3 fruit fly cellular contexts compared by ENCODE assay signal in genomic region chrX:3948889-3949288, dm6.
TF ChIP-seq lines count a peak whose summit lies in the region.

Vap33 (plus strand) TSS chrX:3948975.

- TF ChIP-seq CTCF in whole organism, embryonic (GFP tag; optimal IDR thresholded peaks at IDR 0.05; lab: Kevin White, UChicago) = no peak

TF ChIP-seq in whole organism, embryonic, 481 proteins besides CTCF, POLR2A, EP300 and RAD21 (continues in another document):
- TF ChIP-seq stc (GFP tag; IDR thresholded peaks at IDR 0.05; lab: Robert Waterston, UW) (no peak), nerfin-2 (GFP tag; IDR thresholded peaks at IDR 0.05; lab: Robert Waterston, UW; ENCODE audit: partially characterized antibody) (peak; percentile 86), amos (GFP tag; IDR thresholded peaks at IDR 0.05; lab: Robert Waterston, UW; ENCODE audit: partially characterized antibody) (peak; percentile 91), CG1024 (GFP tag; IDR thresholded peaks at IDR 0.05; lab: Robert Waterston, UW) (no peak), CG7745 (tag; optimal IDR thresholded peaks at IDR 0.05; lab: Kevin White, UChicago) (no peak), tin (GFP tag; optimal IDR thresholded peaks at IDR 0.05; lab: Kevin White, UChicago) (no peak), Dref (GFP tag; IDR thresholded peaks at IDR 0.05; lab: Robert Waterston, UW) (peak; percentile 73), Dll (GFP tag; IDR thresholded peaks at IDR 0.05; lab: Robert Waterston, UW; ENCODE audit: partially characterized antibody) (peak; percentile 92), CG14860 (GFP tag; IDR thresholded peaks at IDR 0.05; lab: Robert Waterston, UW; ENCODE audit: partially characterized antibody) (peak; percentile 87), Awh (GFP tag; IDR thresholded peaks at IDR 0.05; lab: Robert Waterston, UW) (no peak), Scr (GFP tag; IDR thresholded peaks at IDR 0.05; lab: Robert Waterston, UW; ENCODE audit: partially characterized antibody) (peak; percentile 94), Bgb (GFP tag; IDR thresholded peaks at IDR 0.05; lab: Robert Waterston, UW; ENCODE audit: partially characterized antibody) (peak; percentile 90), CG9609 (GFP tag; optimal IDR thresholded peaks at IDR 0.05; lab: Kevin White, UChicago) (no peak), CG17612 (GFP tag; IDR thresholded peaks at IDR 0.05; lab: Robert Waterston, UW) (no peak), fd3F (GFP tag; optimal IDR thresholded peaks at IDR 0.05; lab: Kevin White, UChicago) (no peak), bsh (GFP tag; optimal IDR thresholded peaks at IDR 0.05; lab: Kevin White, UChicago) (peak in 1 of 2 experiments; percentile 11), CG2875 (GFP tag; optimal IDR thresholded peaks at IDR 0.05; lab: Kevin White, UChicago) (no peak), Meics (GFP tag; optimal IDR thresholded peaks at IDR 0.05; lab: Kevin White, UChicago) (no peak), zen2 (GFP tag; IDR thresholded peaks at IDR 0.05; lab: Robert Waterston, UW; ENCODE audit: partially characterized antibody) (peak; percentile 86; the same call in 2 of the 3 replicates), HLH54F (GFP tag; optimal IDR thresholded peaks at IDR 0.05; lab: Kevin White, UChicago) (no peak), YL-1 (GFP tag; optimal IDR thresholded peaks at IDR 0.05; lab: Kevin White, UChicago) (peak; percentile 2), vnd (GFP tag; IDR thresholded peaks at IDR 0.05; lab: Robert Waterston, UW; ENCODE audit: partially characterized antibody) (peak; percentile 91), CG7372 (GFP tag; IDR thresholded peaks at IDR 0.05; lab: Robert Waterston, UW) (no peak), caup (GFP tag; optimal IDR thresholded peaks at IDR 0.05; lab: Kevin White, UChicago; ENCODE audit: severe bottlenecking) (no peak), sna (GFP tag; IDR thresholded peaks at IDR 0.05; lab: Robert Waterston, UW; ENCODE audit: partially characterized antibody) (peak; percentile 87), CG16815 (GFP tag; optimal IDR thresholded peaks at IDR 0.05; lab: Kevin White, UChicago) (no peak), CG4617 (GFP tag; optimal IDR thresholded peaks at IDR 0.05; lab: Kevin White, UChicago; ENCODE audit: borderline replicate concordance) (peak; percentile 78), BEAF-32 (GFP tag; optimal IDR thresholded peaks at IDR 0.05; lab: Kevin White, UChicago) (peak; percentile 78)

TF ChIP-seq in whole organism, prepupa, 60 proteins besides CTCF, POLR2A, EP300 and RAD21:
- TF ChIP-seq CG6276 (GFP tag; optimal IDR thresholded peaks at IDR 0.05; lab: Kevin White, UChicago) = peak; percentile 7
- no peak for TF ChIP-seq CG11762 (GFP tag; optimal IDR thresholded peaks at IDR 0.05; lab: Kevin White, UChicago; ENCODE audit: insufficient read depth)
- no peak for TF ChIP-seq Hr38 (GFP tag; optimal IDR thresholded peaks at IDR 0.05; lab: Kevin White, UChicago)
- peak; percentile 39 to 48 for TF ChIP-seq ss (GFP tag; optimal IDR thresholded peaks at IDR 0.05; lab: Kevin White, UChicago)
- TF ChIP-seq CG15336 (GFP tag; IDR thresholded peaks at IDR 0.05; lab: Robert Waterston, UW) = no peak; the same call in 1 of the 2 replicates
- no peak for TF ChIP-seq CG6854 (GFP tag; optimal IDR thresholded peaks at IDR 0.05; lab: Kevin White, UChicago)
- no peak for TF ChIP-seq Met (GFP tag; optimal IDR thresholded peaks at IDR 0.05; lab: Kevin White, UChicago)
- TF ChIP-seq CG1621 (tag; optimal IDR thresholded peaks at IDR 0.05; lab: Kevin White, UChicago) = no peak
- TF ChIP-seq spab (GFP tag; optimal IDR thresholded peaks at IDR 0.05; lab: Kevin White, UChicago) = no peak
- TF ChIP-seq CG3032 (tag; optimal IDR thresholded peaks at IDR 0.05; lab: Kevin White, UChicago) = no peak
- TF ChIP-seq CG6808 (GFP tag; optimal IDR thresholded peaks at IDR 0.05; lab: Kevin White, UChicago) = no peak
- 0 out of 3 replicates have a peak, but pooled peaks have one; percentile 41 for TF ChIP-seq eg (GFP tag; IDR thresholded peaks at IDR 0.05; lab: Robert Waterston, UW)
- TF ChIP-seq CG16779 (tag; optimal IDR thresholded peaks at IDR 0.05; lab: Kevin White, UChicago) = peak; percentile 8
- TF ChIP-seq pdm3 (GFP tag; optimal IDR thresholded peaks at IDR 0.05; lab: Kevin White, UChicago) = no peak
- TF ChIP-seq CG31627 (GFP tag; optimal IDR thresholded peaks at IDR 0.05; lab: Kevin White, UChicago) = no peak
- TF ChIP-seq Blimp-1 (GFP tag; optimal IDR thresholded peaks at IDR 0.05; lab: Kevin White, UChicago) = no peak
- peak; percentile 44 for TF ChIP-seq Eip78C (GFP tag; lab: Kevin White, UChicago)
- TF ChIP-seq acj6 (GFP tag; optimal IDR thresholded peaks at IDR 0.05; lab: Kevin White, UChicago) = no peak
- TF ChIP-seq CG6163 (GFP tag; IDR thresholded peaks at IDR 0.05; lab: Robert Waterston, UW) = peak; percentile 57; the same call in 2 of the 3 replicates
- no peak for TF ChIP-seq esn (GFP tag; optimal IDR thresholded peaks at IDR 0.05; lab: Kevin White, UChicago)
- no peak for TF ChIP-seq vri (GFP tag; optimal IDR thresholded peaks at IDR 0.05; lab: Kevin White, UChicago)

TF ChIP-seq in whole organism, pupa, 21 proteins besides CTCF, POLR2A, EP300 and RAD21:
- TF ChIP-seq gl (tag; optimal IDR thresholded peaks at IDR 0.05; lab: Kevin White, UChicago) = no peak
- peak; percentile 5 for TF ChIP-seq CG15710 (tag; optimal IDR thresholded peaks at IDR 0.05; lab: Kevin White, UChicago)
- TF ChIP-seq CG10348 (GFP tag; IDR thresholded peaks at IDR 0.05; lab: Robert Waterston, UW) = no peak
- no peak for TF ChIP-seq EcR (GFP tag; optimal IDR thresholded peaks at IDR 0.05; lab: Kevin White, UChicago)
- peak; percentile 25 for TF ChIP-seq Pif1A (GFP tag; optimal IDR thresholded peaks at IDR 0.05; lab: Kevin White, UChicago)
- peak; percentile 39 for TF ChIP-seq CG8159 (tag; optimal IDR thresholded peaks at IDR 0.05; lab: Kevin White, UChicago)
- 0 out of 3 replicates have a peak, but pooled peaks have one; percentile 9 for TF ChIP-seq CG4496 (GFP tag; IDR thresholded peaks at IDR 0.05; lab: Robert Waterston, UW)
- no peak for TF ChIP-seq CG8301 (tag; optimal IDR thresholded peaks at IDR 0.05; lab: Kevin White, UChicago)
- TF ChIP-seq CG34367 (tag; optimal IDR thresholded peaks at IDR 0.05; lab: Kevin White, UChicago) = peak; percentile 34
TF ChIP-seq in whole organism, pupa: peak in this region for 5.

Comparison
In these comparisons a context has a peak if more than half of its experiments do, and no peak if none do; other contexts are left out.
1. Of the 7 proteins assayed by ChIP-seq in both whole organism, embryonic and whole organism, prepupa: peak only in whole organism, embryonic: none; only in whole organism, prepupa: CG16779; in both: none; in neither: 6.